Worm (Caenorhabditis elegans) whole organism, early embryonic: ENCODE results near the gene col-110.

ENCODE experiments used
- ama-1 ChIP-seq: fragments of 150-350 bp; optimal IDR thresholded peaks from 2 replicates; lab custom pipeline; 2014
- hmg-4 ChIP-seq: fragments of 200-800 bp; sonication (Bioruptor generic); optimal IDR thresholded peaks from 2 replicates; lab custom pipeline; 2018; ENCODE audit warnings: mild to moderate bottlenecking, missing genetic modification characterization, missing compliant biosample characterization

DNA sequence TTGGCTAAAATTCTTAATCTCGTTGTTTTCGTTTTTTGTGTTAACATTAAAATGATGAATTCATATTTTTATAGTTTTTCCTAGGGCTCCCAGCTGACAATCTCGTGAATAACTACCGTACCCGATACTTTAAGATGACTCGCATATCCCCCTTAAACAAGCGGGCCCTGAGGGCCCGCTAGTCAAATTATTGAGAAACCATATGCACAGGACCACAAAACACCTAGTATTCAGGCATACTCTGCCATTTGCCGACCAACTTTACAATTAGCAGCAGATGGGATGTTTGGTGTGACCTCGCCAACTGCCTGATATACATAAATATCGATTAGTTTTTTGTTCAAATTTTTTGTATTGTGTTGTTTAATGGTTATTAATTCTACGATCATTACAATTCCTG is 12.6 kb downstream of the col-110 start, which contains the start of gene F19C7.3:
- TF ChIP-seq ama-1 (lab: Kevin White, UChicago) = no peak
- no peak for TF ChIP-seq hmg-4 (GFP tag; lab: Kevin White, UChicago)
